Fruit fly (Drosophila melanogaster) whole organism, embryonic: ENCODE data around the gene CG10165.
A peak's percentile ranks its signal among the peaks of the same experiment; 100 is the strongest.

Experiments used
- Adf1 ChIP-seq: fragments of 200-800 bp; sonication (Bioruptor generic); IDR thresholded peaks from 2 replicates; pipeline ENCODE4 v1.3.6; 2022; ENCODE audit warnings: missing biosample characterization, missing genetic modification characterization
- Atf-2 ChIP-seq: fragments of 200-800 bp; sonication (Bioruptor generic); optimal IDR thresholded peaks from 2 replicates; lab custom pipeline; 2016; ENCODE audit warnings: missing biosample characterization, missing genetic modification characterization
- B-H2 ChIP-seq: fragments of 200-800 bp; sonication (Bioruptor generic); optimal IDR thresholded peaks from 2 replicates; lab custom pipeline; 2018; ENCODE audit warnings: missing biosample characterization, mild to moderate bottlenecking, missing genetic modification characterization
- Bgb ChIP-seq: fragments of 200-800 bp; sonication (Bioruptor generic); IDR thresholded peaks from 2 replicates; pipeline ENCODE4 v1.3.6; 2022; ENCODE audit warnings: missing biosample characterization, missing genetic modification characterization; ENCODE audit not compliant: partially characterized antibody
- CG11695 ChIP-seq: fragments of 200-800 bp; sonication (Bioruptor generic); IDR thresholded peaks from 3 replicates; pipeline ENCODE4 v1.3.6; 2022; ENCODE audit warnings: missing biosample characterization, missing genetic modification characterization
- CG13424 ChIP-seq: fragments of 200-800 bp; sonication (Bioruptor generic); optimal IDR thresholded peaks from 2 replicates; lab custom pipeline; 2019; ENCODE audit warnings: missing biosample characterization, mild to moderate bottlenecking, missing genetic modification characterization, moderate library complexity
- CG13775 ChIP-seq: fragments of 200-800 bp; sonication (Bioruptor generic); optimal IDR thresholded peaks from 3 replicates; lab custom pipeline; 2017; ENCODE audit warnings: missing biosample characterization, mild to moderate bottlenecking, missing genetic modification characterization
- CG14441 ChIP-seq: fragments of 200-800 bp; sonication (Bioruptor generic); IDR thresholded peaks from 2 replicates; pipeline ENCODE4 v1.3.6; 2022; ENCODE audit warnings: missing biosample characterization, missing genetic modification characterization
- CG1529 ChIP-seq: fragments of 200-800 bp; sonication (Bioruptor generic); optimal IDR thresholded peaks from 3 replicates; lab custom pipeline; 2018; ENCODE audit warnings: missing biosample characterization, missing genetic modification characterization
- CG17568 ChIP-seq: fragments of 200-800 bp; sonication (Bioruptor generic); optimal IDR thresholded peaks from 2 replicates; lab custom pipeline; 2018; ENCODE audit warnings: missing biosample characterization, mild to moderate bottlenecking, missing genetic modification characterization, moderate library complexity
- CG2116 ChIP-seq: fragments of 200-800 bp; sonication (Bioruptor generic); optimal IDR thresholded peaks from 3 replicates; lab custom pipeline; 2018; ENCODE audit warnings: missing biosample characterization, mild to moderate bottlenecking, missing genetic modification characterization
- CG3281 ChIP-seq: fragments of 200-800 bp; sonication (Bioruptor generic); optimal IDR thresholded peaks from 3 replicates; lab custom pipeline; 2017; ENCODE audit warnings: missing biosample characterization, mild to moderate bottlenecking, missing genetic modification characterization
- CG3838 ChIP-seq: fragments of 200-800 bp; sonication (Bioruptor generic); optimal IDR thresholded peaks from 3 replicates; lab custom pipeline; 2016; ENCODE audit warnings: missing biosample characterization, missing genetic modification characterization
- CG3847 ChIP-seq: fragments of 200-800 bp; sonication (Bioruptor generic); IDR thresholded peaks from 2 replicates; pipeline ENCODE4 v1.3.6; 2022; ENCODE audit warnings: missing biosample characterization, missing genetic modification characterization
- CG4424 ChIP-seq: fragments of 200-800 bp; sonication (Bioruptor generic); optimal IDR thresholded peaks from 3 replicates; lab custom pipeline; 2016; ENCODE audit warnings: missing biosample characterization, missing genetic modification characterization
- CG4617 ChIP-seq: fragments of 200-800 bp; sonication (Bioruptor generic); optimal IDR thresholded peaks from 3 replicates; lab custom pipeline; 2016; ENCODE audit warnings: missing biosample characterization, missing genetic modification characterization, borderline replicate concordance
- CG4730 ChIP-seq: fragments of 200-800 bp; sonication (Bioruptor generic); IDR thresholded peaks from 2 replicates; pipeline ENCODE4 v1.3.6; 2022; ENCODE audit warnings: missing biosample characterization, missing genetic modification characterization
- CG4820 ChIP-seq: fragments of 200-800 bp; sonication (Bioruptor generic); optimal IDR thresholded peaks from 3 replicates; lab custom pipeline; 2016; ENCODE audit warnings: missing biosample characterization, missing genetic modification characterization
- CG8089 ChIP-seq: fragments of 200-800 bp; sonication (Bioruptor generic); optimal IDR thresholded peaks from 3 replicates; lab custom pipeline; 2016; ENCODE audit warnings: missing biosample characterization, missing genetic modification characterization
- Dad ChIP-seq: fragments of 200-800 bp; sonication (Bioruptor generic); optimal IDR thresholded peaks from 3 replicates; lab custom pipeline; 2016; ENCODE audit warnings: missing biosample characterization, missing genetic modification characterization
- Ets65A ChIP-seq: fragments of 200-800 bp; sonication (Bioruptor generic); peaks from one replicate; lab custom pipeline; 2016; ENCODE audit warnings: missing biosample characterization, missing genetic modification characterization
- Hand ChIP-seq: fragments of 200-800 bp; sonication (Bioruptor generic); optimal IDR thresholded peaks from 2 replicates; lab custom pipeline; 2017; ENCODE audit warnings: mild to moderate bottlenecking, missing biosample characterization, missing genetic modification reagents, missing genetic modification characterization
- Hsf ChIP-seq: fragments of 200-800 bp; sonication (Bioruptor generic); optimal IDR thresholded peaks from 3 replicates; lab custom pipeline; 2016; ENCODE audit warnings: missing biosample characterization, missing genetic modification characterization
- Kr ChIP-seq: fragments of 200-800 bp; sonication (Bioruptor generic); optimal IDR thresholded peaks from 2 replicates; lab custom pipeline; 2017; ENCODE audit warnings: missing biosample characterization, mild to moderate bottlenecking, missing genetic modification characterization
- Max ChIP-seq: fragments of 200-800 bp; sonication (Bioruptor generic); optimal IDR thresholded peaks from 2 replicates; lab custom pipeline; 2016; ENCODE audit warnings: missing biosample characterization, mild to moderate bottlenecking, missing genetic modification characterization
- NfI ChIP-seq: fragments of 200-800 bp; sonication (Bioruptor generic); optimal IDR thresholded peaks from 3 replicates; lab custom pipeline; 2018; ENCODE audit warnings: missing biosample characterization, mild to moderate bottlenecking, missing genetic modification characterization, moderate library complexity
- Scr ChIP-seq: fragments of 200-800 bp; sonication (Bioruptor generic); IDR thresholded peaks from 2 replicates; pipeline ENCODE4 v1.3.6; 2022; ENCODE audit warnings: missing biosample characterization, missing genetic modification characterization; ENCODE audit not compliant: partially characterized antibody
- Sry-β ChIP-seq: fragments of 200-800 bp; sonication (Bioruptor generic); optimal IDR thresholded peaks from 2 replicates; lab custom pipeline; 2018; ENCODE audit warnings: missing biosample characterization, mild to moderate bottlenecking, missing genetic modification characterization, moderate library complexity
- Usf ChIP-seq: fragments of 200-800 bp; sonication (Bioruptor generic); optimal IDR thresholded peaks from 2 replicates; lab custom pipeline; 2017; ENCODE audit warnings: missing genotype, missing biosample characterization, missing genetic modification characterization
- Xbp1 ChIP-seq: fragments of 200-800 bp; sonication (Bioruptor generic); optimal IDR thresholded peaks from 3 replicates; lab custom pipeline; 2016; ENCODE audit warnings: missing biosample characterization, mild to moderate bottlenecking, missing genetic modification characterization
- ase ChIP-seq: fragments of 200-800 bp; sonication (Bioruptor generic); IDR thresholded peaks from 3 replicates; pipeline ENCODE4 v1.3.6; 2022; ENCODE audit warnings: missing biosample characterization, missing genetic modification characterization
- bsh ChIP-seq, 2 experiments: fragments of 200-800 bp; sonication (Bioruptor generic); optimal IDR thresholded peaks; 2 replicates each; lab custom pipeline; 2017 to 2018; ENCODE audit warnings: mild to moderate bottlenecking in 2 of 2, missing biosample characterization in 2 of 2, missing genetic modification characterization in 2 of 2, moderate library complexity in 1 of 2
- dimm ChIP-seq: fragments of 200-800 bp; sonication (Bioruptor generic); IDR thresholded peaks from 2 replicates; pipeline ENCODE4 v1.3.6; 2022; ENCODE audit warnings: missing biosample characterization, missing genetic modification characterization
- en ChIP-seq: fragments of 200-800 bp; sonication (Bioruptor generic); optimal IDR thresholded peaks from 2 replicates; lab custom pipeline; 2016; ENCODE audit warnings: missing biosample characterization, missing genetic modification characterization
- fd64A ChIP-seq: fragments of 200-800 bp; sonication (Bioruptor generic); optimal IDR thresholded peaks from 3 replicates; lab custom pipeline; 2018; ENCODE audit warnings: missing biosample characterization, mild to moderate bottlenecking, missing genetic modification characterization
- gcm ChIP-seq: fragments of 200-800 bp; sonication (Bioruptor generic); optimal IDR thresholded peaks from 2 replicates; lab custom pipeline; 2019; ENCODE audit warnings: missing biosample characterization, mild to moderate bottlenecking, missing genetic modification characterization, moderate library complexity
- ind ChIP-seq: fragments of 200-800 bp; sonication (Bioruptor generic); optimal IDR thresholded peaks from 3 replicates; lab custom pipeline; 2016; ENCODE audit warnings: missing biosample characterization, missing genetic modification characterization
- lab ChIP-seq: fragments of 200-800 bp; sonication (Bioruptor generic); optimal IDR thresholded peaks from 3 replicates; lab custom pipeline; 2017; ENCODE audit warnings: missing biosample characterization, missing genetic modification characterization, mild to moderate bottlenecking, moderate library complexity, missing genetic modification reagents
- lola ChIP-seq, 3 experiments: fragments of >200 bp in 2 of 3; fragments of 200-800 bp in 1 of 3; sonication (Bioruptor generic) in 1 of 3; optimal IDR thresholded peaks; 2 replicates each; lab custom pipeline; 2017 to 2019; ENCODE audit warnings: missing biosample characterization in 3 of 3, missing genetic modification characterization in 3 of 3, mild to moderate bottlenecking in 1 of 3, moderate library complexity in 1 of 3
- otp ChIP-seq: fragments of 200-800 bp; sonication (Bioruptor generic); IDR thresholded peaks from 3 replicates; pipeline ENCODE4, ENCODE4 v1.3.6; 2022; ENCODE audit warnings: missing biosample characterization, missing genetic modification characterization
- pan ChIP-seq, 4 experiments: fragments of >200 bp in 3 of 4; fragments of 200-800 bp in 1 of 4; sonication (Bioruptor generic) in 1 of 4; optimal IDR thresholded peaks in 3 of 4; IDR thresholded peaks in 1 of 4; 2 replicates each; pipeline versions ENCODE4 v1.3.6 to Lab custom; 2017 to 2022; ENCODE audit warnings: missing biosample characterization in 2 of 4, missing genetic modification characterization in 2 of 4, mixed read lengths in 1 of 4
- prd ChIP-seq, 3 experiments: fragments of >200 bp in 2 of 3; fragments of 200-800 bp in 1 of 3; sonication (Bioruptor generic) in 1 of 3; optimal IDR thresholded peaks in 2 of 3; IDR thresholded peaks in 1 of 3; 2 replicates in 2 of 3; 3 replicates in 1 of 3; pipeline versions ENCODE4 v1.3.6 to Lab custom; 2017 to 2022; ENCODE audit warnings: missing biosample characterization in 1 of 3, missing genetic modification characterization in 1 of 3
- pzg ChIP-seq: fragments of 200-800 bp; sonication (Bioruptor generic); optimal IDR thresholded peaks from 3 replicates; lab custom pipeline; 2018; ENCODE audit warnings: missing biosample characterization, mild to moderate bottlenecking, missing genetic modification characterization, moderate library complexity
- ranshi ChIP-seq: fragments of 200-800 bp; sonication (Bioruptor generic); IDR thresholded peaks from 2 replicates; pipeline ENCODE4 v1.3.6; 2022; ENCODE audit warnings: missing biosample characterization, missing genetic modification characterization
- seq ChIP-seq: fragments of 200-800 bp; sonication (Bioruptor generic); IDR thresholded peaks from 2 replicates; pipeline ENCODE4 v1.3.6; 2022; ENCODE audit warnings: missing biosample characterization, missing genetic modification characterization
- tap ChIP-seq: fragments of 200-800 bp; optimal IDR thresholded peaks from 3 replicates; lab custom pipeline; 2019; ENCODE audit warnings: missing biosample characterization, mild to moderate bottlenecking, missing genetic modification characterization, moderate library complexity
- vnd ChIP-seq: fragments of 200-800 bp; sonication (Bioruptor generic); IDR thresholded peaks from 3 replicates; pipeline ENCODE4 v1.3.6; 2022; ENCODE audit warnings: missing biosample characterization, missing genetic modification characterization; ENCODE audit not compliant: partially characterized antibody
- wek ChIP-seq: fragments of 200-800 bp; sonication (Bioruptor generic); optimal IDR thresholded peaks from 3 replicates; lab custom pipeline; 2018; ENCODE audit warnings: missing biosample characterization, mild to moderate bottlenecking, missing genetic modification characterization, moderate library complexity

Gene CG10165

DNA sequence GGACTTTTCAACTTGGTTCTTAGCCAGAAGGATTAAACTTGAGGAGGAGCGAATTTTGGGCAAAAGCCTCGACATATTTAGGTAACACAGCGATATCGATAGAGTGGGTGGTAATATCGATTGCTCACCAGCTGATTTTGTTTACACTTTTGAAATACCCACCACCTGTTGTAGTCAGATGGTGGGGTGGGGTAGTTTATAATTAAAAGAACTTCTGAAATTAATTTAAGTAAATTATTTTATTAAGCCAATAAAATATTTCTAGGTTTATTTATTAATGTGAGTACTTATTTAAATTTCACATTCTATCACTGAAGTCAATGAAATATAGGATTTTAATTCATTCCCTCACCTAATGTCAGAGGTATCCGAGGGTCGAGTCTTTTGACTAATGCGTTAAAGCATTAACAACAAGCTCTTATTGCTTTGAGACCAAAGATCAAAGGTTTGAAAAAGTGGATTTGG lies 40.1 kb downstream of the CG10165 start, which contains the start of the genes CG10194 and CG18094 (continued):
- TF ChIP-seq en (GFP tag; lab: Kevin White, UChicago): no peak
- no peak for TF ChIP-seq B-H2 (GFP tag; lab: Kevin White, UChicago)
- peak; percentile 41 for TF ChIP-seq pzg (GFP tag; lab: Kevin White, UChicago)
- no peak for TF ChIP-seq CG3847
- TF ChIP-seq gcm: no peak
- TF ChIP-seq Kr: no peak
- TF ChIP-seq CG11695 (GFP tag; lab: Robert Waterston, UW): 0 out of 3 replicates have a peak, but pooled peaks have one; percentile 32
- TF ChIP-seq CG1529 (GFP tag; lab: Kevin White, UChicago): no peak
- no peak for TF ChIP-seq Ets65A
- TF ChIP-seq CG14441 (GFP tag; lab: Robert Waterston, UW): peak; percentile 30; the same call in 1 of the 2 replicates
- peak in 1 of 2 experiments; percentile 43 for TF ChIP-seq bsh (GFP tag; optimal IDR thresholded peaks at IDR 0.05; lab: Kevin White, UChicago)
- no peak for TF ChIP-seq fd64A (GFP tag; lab: Kevin White, UChicago)
- TF ChIP-seq tap (tag; lab: Kevin White, UChicago): no peak
- no peak for TF ChIP-seq CG4730 (GFP tag; lab: Robert Waterston, UW)
- TF ChIP-seq CG8089 (GFP tag; lab: Kevin White, UChicago): no peak
- TF ChIP-seq CG4617 (GFP tag; lab: Kevin White, UChicago): peak; percentile 22
- no peak for TF ChIP-seq lola (GFP tag; optimal IDR thresholded peaks at IDR 0.05; lab: Kevin White, UChicago)
- no peak for TF ChIP-seq otp (GFP tag; lab: Robert Waterston, UW)
- no peak for TF ChIP-seq wek (GFP tag; lab: Kevin White, UChicago)
- TF ChIP-seq CG3281 (GFP tag; lab: Kevin White, UChicago): peak; percentile 40
- 0 out of 2 replicates have a peak, but pooled peaks have one; percentile 19 for TF ChIP-seq ranshi (GFP tag; lab: Robert Waterston, UW)
- TF ChIP-seq CG13775 (GFP tag; lab: Kevin White, UChicago): peak; percentile 47
- TF ChIP-seq Hand (GFP tag; lab: Kevin White, UChicago): no peak
- peak; percentile 47; the same call in 1 of the 2 replicates for TF ChIP-seq Scr (GFP tag; lab: Robert Waterston, UW)
- no peak for TF ChIP-seq pan (optimal IDR thresholded peaks at IDR 0.05; lab: Kevin White, UChicago)
- peak in 1 of 2 experiments; percentile 17 for TF ChIP-seq pan (GFP tag; optimal IDR thresholded peaks at IDR 0.05 in 1 of 2, IDR thresholded peaks at IDR 0.05 in 1 of 2)
- peak; percentile 33 for TF ChIP-seq NfI (GFP tag; lab: Kevin White, UChicago)
- TF ChIP-seq CG4424: peak; percentile 16
- no peak for TF ChIP-seq Atf-2
- TF ChIP-seq Sry-β (GFP tag; lab: Kevin White, UChicago): no peak
- peak; percentile 51 for TF ChIP-seq CG2116
- no peak for TF ChIP-seq CG3838
- TF ChIP-seq lab: no peak
- no peak for TF ChIP-seq CG17568 (GFP tag; lab: Kevin White, UChicago)
- TF ChIP-seq CG13424 (tag; lab: Kevin White, UChicago): peak; percentile 29
- 0 out of 3 replicates have a peak, but pooled peaks have one; percentile 13 for TF ChIP-seq vnd (GFP tag; lab: Robert Waterston, UW)
- peak; percentile 38 for TF ChIP-seq Hsf
- no peak for TF ChIP-seq prd (optimal IDR thresholded peaks at IDR 0.05; lab: Kevin White, UChicago)
- peak; percentile 51; the same call in 2 of the 3 replicates for TF ChIP-seq prd (GFP tag; IDR thresholded peaks at IDR 0.05; lab: Robert Waterston, UW)
- TF ChIP-seq Dad (GFP tag; lab: Kevin White, UChicago): no peak
- TF ChIP-seq ase (GFP tag; lab: Robert Waterston, UW): no peak
- no peak for TF ChIP-seq dimm (GFP tag; lab: Robert Waterston, UW)
- no peak for TF ChIP-seq Usf (GFP tag; lab: Kevin White, UChicago)
- peak; percentile 17 for TF ChIP-seq Max
- TF ChIP-seq Xbp1: peak; percentile 52
- peak; percentile 66; the same call in 1 of the 2 replicates for TF ChIP-seq Bgb (GFP tag; lab: Robert Waterston, UW)
- TF ChIP-seq Adf1 (GFP tag; lab: Robert Waterston, UW): 0 out of 2 replicates have a peak, but pooled peaks have one; percentile 18
- TF ChIP-seq seq (GFP tag; lab: Robert Waterston, UW): peak; percentile 55; the same call in 1 of the 2 replicates
- TF ChIP-seq ind (GFP tag; lab: Kevin White, UChicago): peak; percentile 55
- no peak for TF ChIP-seq CG4820 (GFP tag; lab: Kevin White, UChicago)
